Worm (Caenorhabditis elegans): ENCODE measurements around the gene F44G4.7.

The F44G4.7 gene

ce11 chrII:8982683-8983082 is 22.3 kb downstream of the F44G4.7 start, which contains the start of gene C18E9.7:
TSS of gene C18E9.7 (minus strand) at chrII:8982783.
- TF ChIP-seq ets-5 (GFP tag; IDR thresholded peaks at IDR 0.05): no peak
- TF ChIP-seq lin-39 (tag; optimal IDR thresholded peaks at IDR 0.05): no peak
- no peak for TF ChIP-seq nhr-11 (tag; optimal IDR thresholded peaks at IDR 0.05)
- TF ChIP-seq elt-2 (tag; optimal IDR thresholded peaks at IDR 0.05): no peak
- no peak for TF ChIP-seq fkh-10 (GFP tag; optimal IDR thresholded peaks at IDR 0.05)
- TF ChIP-seq swsn-7 (tag; optimal IDR thresholded peaks at IDR 0.05): no peak
- TF ChIP-seq pag-3 (tag; optimal IDR thresholded peaks at IDR 0.05; ENCODE audit: borderline replicate concordance, insufficient read depth): no peak
- TF ChIP-seq efl-1 (optimal IDR thresholded peaks at IDR 0.05): no peak
- no peak for TF ChIP-seq efl-1 (GFP tag; optimal IDR thresholded peaks at IDR 0.05 in 1 of 2)
- TF ChIP-seq blmp-1 (tag; optimal IDR thresholded peaks at IDR 0.05): no peak
- no peak for TF ChIP-seq nhr-12 (tag; optimal IDR thresholded peaks at IDR 0.05)
- no peak for TF ChIP-seq lsy-2 (tag; optimal IDR thresholded peaks at IDR 0.05)
- no peak for TF ChIP-seq mab-9 (GFP tag; IDR thresholded peaks at IDR 0.05)
- no peak for TF ChIP-seq unc-62 (GFP tag; optimal IDR thresholded peaks at IDR 0.05)
- no peak for TF ChIP-seq egl-27 (tag; optimal IDR thresholded peaks at IDR 0.05)
- TF ChIP-seq pqm-1 (tag; optimal IDR thresholded peaks at IDR 0.05): no peak
- no peak for TF ChIP-seq C16A3.4 (tag; optimal IDR thresholded peaks at IDR 0.05)
- no peak for TF ChIP-seq fos-1 (tag; optimal IDR thresholded peaks at IDR 0.05)
- TF ChIP-seq unc-30 (tag; optimal IDR thresholded peaks at IDR 0.05): no peak

- TF ChIP-seq fkh-10 (GFP tag; optimal IDR thresholded peaks at IDR 0.05) (no peak), dpl-1 (GFP tag; optimal IDR thresholded peaks at IDR 0.05) (peak; percentile 27 to 59 (median 48)), tbx-2 (tag; optimal IDR thresholded peaks at IDR 0.05) (no peak), snu-23 (GFP tag; optimal IDR thresholded peaks at IDR 0.05) (no peak), blmp-1 (tag; optimal IDR thresholded peaks at IDR 0.05) (peak; percentile 12), C04F5.9 (tag; optimal IDR thresholded peaks at IDR 0.05) (no peak), nhr-20 (tag; optimal IDR thresholded peaks at IDR 0.05) (peak; percentile 3), C16A3.4 (tag; optimal IDR thresholded peaks at IDR 0.05) (no peak), nhr-11 (tag; optimal IDR thresholded peaks at IDR 0.05) (no peak), fos-1 (tag; optimal IDR thresholded peaks at IDR 0.05) (no peak), zip-4 (GFP tag; optimal IDR thresholded peaks at IDR 0.05) (no peak), elt-2 (tag; optimal IDR thresholded peaks at IDR 0.05) (no peak), swsn-7 (tag; optimal IDR thresholded peaks at IDR 0.05) (peak; percentile 13), lsy-2 (tag; optimal IDR thresholded peaks at IDR 0.05) (peak; percentile 34 to 51), nhr-71 (tag; optimal IDR thresholded peaks at IDR 0.05) (peak; percentile 31), unc-130 (tag; optimal IDR thresholded peaks at IDR 0.05) (no peak), mep-1 (tag; optimal IDR thresholded peaks at IDR 0.05) (peak; percentile 40), Y116A8C.19 (tag; optimal IDR thresholded peaks at IDR 0.05; ENCODE audit: borderline replicate concordance) (no peak), skn-1 (tag; optimal IDR thresholded peaks at IDR 0.05) (peak; percentile 5), ceh-88 (GFP tag; IDR thresholded peaks at IDR 0.05) (no peak), nhr-47 (tag; optimal IDR thresholded peaks at IDR 0.05) (no peak), unc-98 (GFP tag; IDR thresholded peaks at IDR 0.05) (no peak), tlp-1 (tag; optimal IDR thresholded peaks at IDR 0.05) (no peak), lin-35 (GFP tag; optimal IDR thresholded peaks at IDR 0.05) (peak in 1 of 2 experiments; percentile 55), ceh-8 (GFP tag; optimal IDR thresholded peaks at IDR 0.05) (no peak), efl-1 (optimal IDR thresholded peaks at IDR 0.05) (peak; percentile 49 to 51), efl-1 (GFP tag; optimal IDR thresholded peaks at IDR 0.05 in 1 of 2) (peak; percentile 55 to 93), unc-62 (GFP tag; optimal IDR thresholded peaks at IDR 0.05) (no peak)
Measured at ce11 chrII:8973516-8974043, 31.4 kb downstream of the F44G4.7 start, which contains the start of gene tomm-40. TSS of gene tomm-40 (minus strand) at chrII:8973566.

ce11 chrII:8969251-8970183 is 35.5 kb downstream of the F44G4.7 start, which contains the start of the genes szy-20 and C18E9.5:
TSS of gene szy-20 (minus strand) at chrII:8969333.
TSS of gene C18E9.5 (plus strand) at chrII:8969980.
- no peak for TF ChIP-seq mef-2 (tag; optimal IDR thresholded peaks at IDR 0.05)
- TF ChIP-seq elt-3 (tag; optimal IDR thresholded peaks at IDR 0.05): peak in 2 of 6 experiments; percentile 2 to 46
- peak in 1 of 2 experiments; percentile 68 for TF ChIP-seq ztf-11 (tag; optimal IDR thresholded peaks at IDR 0.05)
- peak; percentile 54 for TF ChIP-seq nhr-77 (tag; optimal IDR thresholded peaks at IDR 0.05)
- TF ChIP-seq isw-1 (GFP tag; IDR thresholded peaks at IDR 0.05): peak; percentile 87
- peak; percentile 38 for TF ChIP-seq ceh-90 (tag; optimal IDR thresholded peaks at IDR 0.05)
- no peak for TF ChIP-seq nhr-84 (tag; optimal IDR thresholded peaks at IDR 0.05)
- peak; percentile 66 for TF ChIP-seq pax-3 (tag; optimal IDR thresholded peaks at IDR 0.05)
- TF ChIP-seq dpl-1 (GFP tag; optimal IDR thresholded peaks at IDR 0.05): peak; percentile 97 to 98 (median 98)
- no peak for TF ChIP-seq unc-30 (tag; optimal IDR thresholded peaks at IDR 0.05)
- peak; percentile 23 for TF ChIP-seq blmp-1 (tag; optimal IDR thresholded peaks at IDR 0.05)
- TF ChIP-seq nhr-19 (GFP tag; conservative IDR thresholded peaks at IDR 0.05): peak; percentile 88
- peak; percentile 47 for TF ChIP-seq skn-1 (tag; optimal IDR thresholded peaks at IDR 0.05)
- TF ChIP-seq mdl-1 (tag; optimal IDR thresholded peaks at IDR 0.05): peak in 1 of 2 experiments; percentile 65
- peak; percentile 82 for TF ChIP-seq lin-13 (GFP tag; optimal IDR thresholded peaks at IDR 0.05)

Measured in whole organism, L1 larva.